Worm (Caenorhabditis elegans) whole organism, L4 larva: Measurements from ENCODE around the gene C10G8.2.
A peak's percentile ranks its signal among the peaks of the same experiment; 100 is the strongest.

Experiments
- F37D6.2 ChIP-seq: sonication (generic microtip); optimal IDR thresholded peaks from 2 replicates; lab custom pipeline; 2016; ENCODE audit warnings: mild to moderate bottlenecking, missing genetic modification characterization, missing compliant biosample characterization
- F49E8.2 ChIP-seq: sonication (generic microtip); optimal IDR thresholded peaks from 2 replicates; lab custom pipeline; 2016; ENCODE audit warnings: missing compliant biosample characterization, mild to moderate bottlenecking, missing genetic modification characterization, borderline replicate concordance
- T26A8.4 ChIP-seq: fragments of 200-800 bp; sonication (Bioruptor generic); IDR thresholded peaks from 2 replicates; pipeline ENCODE4 v1.3.6; 2022; ENCODE audit warnings: missing genetic modification characterization, missing compliant biosample characterization
- Y48G9A.11 ChIP-seq: fragments of 200-800 bp; sonication (Bioruptor generic); IDR thresholded peaks from 2 replicates; pipeline ENCODE4 v1.3.6; 2022; ENCODE audit warnings: missing genetic modification reagents, missing genetic modification characterization, missing compliant biosample characterization
- cey-2 ChIP-seq: sonication (generic microtip); optimal IDR thresholded peaks from 3 replicates; lab custom pipeline; 2017; ENCODE audit warnings: missing genetic modification characterization, mild to moderate bottlenecking, missing compliant biosample characterization, antibody characterized with exemption, borderline replicate concordance; ENCODE audit not compliant: insufficient read depth
- dmd-6 ChIP-seq: fragments of 200-800 bp; sonication (Bioruptor generic); IDR thresholded peaks from 2 replicates; pipeline ENCODE4 v1.3.6; 2022; ENCODE audit warnings: missing genetic modification reagents, missing genetic modification characterization, missing compliant biosample characterization
- dpl-1 ChIP-seq: fragments of 150-350 bp; optimal IDR thresholded peaks from 2 replicates; lab custom pipeline; 2014; ENCODE audit warnings: missing biosample characterization, missing genetic modification reagents, missing genetic modification characterization
- duxl-1 ChIP-seq: sonication (generic microtip); optimal IDR thresholded peaks from 2 replicates; lab custom pipeline; 2016; ENCODE audit warnings: mild to moderate bottlenecking, missing genetic modification characterization, moderate library complexity, missing compliant biosample characterization; ENCODE audit not compliant: poor library complexity
- dve-1 ChIP-seq: sonication (generic microtip); optimal IDR thresholded peaks from 2 replicates; lab custom pipeline; 2017; ENCODE audit warnings: antibody characterized with exemption, mild to moderate bottlenecking, missing genetic modification characterization, missing compliant biosample characterization; ENCODE audit not compliant: insufficient read depth
- egl-43 ChIP-seq: fragments of 200-800 bp; sonication (Bioruptor generic); IDR thresholded peaks from 2 replicates; pipeline ENCODE4 v1.3.6; 2022; ENCODE audit warnings: missing genetic modification reagents, missing genetic modification characterization, missing compliant biosample characterization
- hlh-11 ChIP-seq: fragments of 200-800 bp; sonication (Bioruptor generic); optimal IDR thresholded peaks from 2 replicates; lab custom pipeline; 2018; ENCODE audit warnings: mild to moderate bottlenecking, missing genetic modification characterization, missing compliant biosample characterization
- hlh-30 ChIP-seq: sonication (generic microtip); optimal IDR thresholded peaks from 2 replicates; lab custom pipeline; 2017; ENCODE audit warnings: antibody characterized with exemption, mild to moderate bottlenecking, missing genetic modification characterization, missing compliant biosample characterization; ENCODE audit not compliant: insufficient read depth
- hmg-1.1 ChIP-seq: fragments of 200-800 bp; sonication (Bioruptor generic); IDR thresholded peaks from 2 replicates; pipeline ENCODE4 v1.3.6; 2022; ENCODE audit warnings: missing genetic modification reagents, missing genetic modification characterization, missing compliant biosample characterization
- lim-7 ChIP-seq: fragments of 200-800 bp; sonication (Bioruptor generic); IDR thresholded peaks from 2 replicates; pipeline ENCODE4 v1.3.6; 2022; ENCODE audit warnings: missing genetic modification characterization, missing compliant biosample characterization
- lin-38 ChIP-seq: fragments of 200-800 bp; sonication (Bioruptor generic); IDR thresholded peaks from 2 replicates; pipeline ENCODE4 v1.3.6; 2022; ENCODE audit warnings: missing genetic modification reagents, missing genetic modification characterization, missing compliant biosample characterization
- lsy-2 ChIP-seq, 2 experiments: fragments of 150-350 bp in 1 of 2; sonication (generic microtip) in 1 of 2; optimal IDR thresholded peaks; 2 replicates each; lab custom pipeline; 2014 to 2017; ENCODE audit warnings: missing biosample characterization in 2 of 2, missing genetic modification characterization in 2 of 2
- mdl-1 ChIP-seq, 2 experiments: fragments of 150-350 bp in 1 of 2; sonication (generic microtip) in 1 of 2; optimal IDR thresholded peaks; 2 replicates each; lab custom pipeline; 2014 to 2017; ENCODE audit warnings: missing biosample characterization in 2 of 2, missing genetic modification characterization in 2 of 2
- mep-1 ChIP-seq: fragments of 150-350 bp; sonication (generic microtip); optimal IDR thresholded peaks from 3 replicates; lab custom pipeline; 2014; ENCODE audit warnings: missing biosample characterization, missing genetic modification characterization
- mes-2 ChIP-seq: sonication (generic microtip); optimal IDR thresholded peaks from 2 replicates; lab custom pipeline; 2016; ENCODE audit warnings: missing genotype, mild to moderate bottlenecking, missing genetic modification characterization, missing compliant biosample characterization; ENCODE audit not compliant: poor library complexity, severe bottlenecking
- mxl-2 ChIP-seq: fragments of 200-800 bp; sonication (Bioruptor generic); conservative IDR thresholded peaks from 2 replicates; pipeline ENCODE4 v1.3.6; 2022; ENCODE audit warnings: missing genetic modification reagents, missing genetic modification characterization, missing compliant biosample characterization
- mxl-3 ChIP-seq: fragments of 200-800 bp; sonication (Bioruptor generic); optimal IDR thresholded peaks from 2 replicates; lab custom pipeline; 2018; ENCODE audit warnings: mild to moderate bottlenecking, missing genetic modification characterization, missing compliant biosample characterization
- nhr-10 ChIP-seq: fragments of 150-350 bp; optimal IDR thresholded peaks from 2 replicates; lab custom pipeline; 2014; ENCODE audit warnings: missing biosample characterization, missing genetic modification characterization
- nhr-102 ChIP-seq: sonication (generic microtip); optimal IDR thresholded peaks from 2 replicates; lab custom pipeline; 2016; ENCODE audit warnings: mild to moderate bottlenecking, missing genetic modification characterization, moderate library complexity, missing compliant biosample characterization
- nhr-11 ChIP-seq: fragments of 150-350 bp; optimal IDR thresholded peaks from 2 replicates; lab custom pipeline; 2014; ENCODE audit warnings: missing biosample characterization, missing genetic modification characterization
- nhr-41 ChIP-seq: fragments of 200-800 bp; sonication (Bioruptor generic); IDR thresholded peaks from 2 replicates; pipeline ENCODE4 v1.3.6; 2022; ENCODE audit warnings: missing genetic modification reagents, missing genetic modification characterization, missing compliant biosample characterization
- nhr-48 ChIP-seq: sonication (generic microtip); optimal IDR thresholded peaks from 2 replicates; lab custom pipeline; 2016; ENCODE audit warnings: mild to moderate bottlenecking, missing genetic modification characterization, missing compliant biosample characterization
- nhr-6 ChIP-seq: fragments of 150-350 bp; optimal IDR thresholded peaks from 2 replicates; lab custom pipeline; 2014; ENCODE audit warnings: missing biosample characterization, missing genetic modification characterization
- nhr-76 ChIP-seq: fragments of 150-350 bp; optimal IDR thresholded peaks from 2 replicates; lab custom pipeline; 2014; ENCODE audit warnings: missing biosample characterization, missing genetic modification characterization
- php-3 ChIP-seq: fragments of 200-800 bp; sonication (Bioruptor generic); IDR thresholded peaks from 2 replicates; pipeline ENCODE4 v1.3.6; 2022; ENCODE audit warnings: missing genetic modification reagents, missing genetic modification characterization, missing compliant biosample characterization
- pqm-1 ChIP-seq: sonication (generic microtip); optimal IDR thresholded peaks from 2 replicates; lab custom pipeline; 2017; ENCODE audit warnings: missing biosample characterization, missing genetic modification characterization
- rbr-2 ChIP-seq: sonication (generic microtip); optimal IDR thresholded peaks from 2 replicates; lab custom pipeline; 2016; ENCODE audit warnings: missing genotype, missing genetic modification characterization, missing compliant biosample characterization
- snpc-1.2 ChIP-seq: fragments of 200-800 bp; sonication (Bioruptor generic); IDR thresholded peaks from 2 replicates; pipeline ENCODE4 v1.3.6; 2022; ENCODE audit warnings: missing genetic modification reagents, missing genetic modification characterization, missing compliant biosample characterization
- snpc-4 ChIP-seq: fragments of 150-350 bp; optimal IDR thresholded peaks from 2 replicates; lab custom pipeline; 2014; ENCODE audit warnings: missing biosample characterization, missing genetic modification characterization
- spr-3 ChIP-seq: fragments of 200-800 bp; sonication (Bioruptor generic); optimal IDR thresholded peaks from 2 replicates; lab custom pipeline; 2018; ENCODE audit warnings: mild to moderate bottlenecking, missing genetic modification characterization, missing compliant biosample characterization
- unc-62 ChIP-seq, 3 experiments: fragments of 150-350 bp in 1 of 3; sonication (generic microtip); optimal IDR thresholded peaks in 2 of 3; peaks in 1 of 3; 1 replicate in 1 of 3; 2 replicates in 2 of 3; lab custom pipeline; 2014 to 2017; ENCODE audit warnings: missing biosample characterization in 3 of 3, missing genetic modification characterization in 3 of 3, missing genetic modification reagents in 3 of 3, missing genotype in 1 of 3
- vab-7 ChIP-seq: fragments of 200-800 bp; sonication (Bioruptor generic); IDR thresholded peaks from 2 replicates; pipeline ENCODE4 v1.3.6; 2022; ENCODE audit warnings: missing genetic modification reagents, missing genetic modification characterization, missing compliant biosample characterization
- zag-1 ChIP-seq: fragments of 150-350 bp; optimal IDR thresholded peaks from 2 replicates; lab custom pipeline; 2014; ENCODE audit warnings: missing biosample characterization, missing genetic modification characterization
- zip-11 ChIP-seq: fragments of 200-800 bp; sonication (Bioruptor generic); IDR thresholded peaks from 2 replicates; pipeline ENCODE4 v1.3.6; 2022; ENCODE audit warnings: missing genetic modification characterization, missing compliant biosample characterization
- zip-2 ChIP-seq: fragments of 150-350 bp; optimal IDR thresholded peaks from 2 replicates; lab custom pipeline; 2014; ENCODE audit warnings: missing biosample characterization, missing genetic modification characterization

The C10G8.2 gene

DNA sequence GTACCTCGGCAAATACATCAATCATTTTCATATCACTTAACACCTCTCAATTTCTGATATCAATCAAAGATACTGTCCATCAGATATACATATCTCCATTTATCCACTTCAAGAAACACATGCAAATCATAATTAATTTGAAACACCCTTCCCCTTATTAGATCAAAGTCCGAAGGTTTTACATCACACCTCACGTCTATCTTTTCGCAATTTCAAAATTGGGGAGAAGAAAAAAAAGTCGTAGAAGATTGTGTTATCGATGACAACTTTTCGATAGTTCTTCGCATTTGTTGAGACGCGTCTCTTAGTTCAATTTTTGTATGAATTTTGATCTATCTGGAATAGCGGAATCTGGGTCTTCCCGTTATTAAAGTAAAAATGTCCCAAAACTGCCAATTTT is 41.0 kb upstream of the C10G8.2 start:
- TF ChIP-seq unc-62 (GFP tag; optimal IDR thresholded peaks at IDR 0.05 in 1 of 2; lab: Kevin White, UChicago): peak in 1 of 2 experiments; percentile 44
- no peak for TF ChIP-seq unc-62 (tag; optimal IDR thresholded peaks at IDR 0.05; lab: Kevin White, UChicago)
- peak; percentile 31 for TF ChIP-seq dve-1 (tag; lab: Kevin White, UChicago)
- no peak for TF ChIP-seq zag-1 (tag; lab: Kevin White, UChicago)
- no peak for TF ChIP-seq pqm-1 (tag; lab: Kevin White, UChicago)

DNA sequence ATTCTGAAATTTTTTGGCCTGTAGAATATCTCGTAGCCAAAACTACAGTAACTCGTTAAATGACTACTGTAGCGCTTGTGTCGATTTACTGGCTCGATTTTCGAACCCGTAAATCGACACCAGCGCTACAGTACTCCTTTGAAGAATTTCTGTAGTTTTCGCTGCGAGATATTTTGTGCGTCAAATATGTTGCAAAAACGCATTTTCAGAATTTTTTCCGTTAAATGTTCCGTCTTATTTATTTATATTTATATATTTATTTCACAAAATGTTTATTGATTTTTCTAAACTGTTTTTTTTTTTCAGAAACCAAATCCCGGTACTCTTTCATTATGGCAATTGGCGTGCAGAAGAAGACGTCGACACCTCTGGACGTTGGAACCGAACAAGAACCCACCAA is 40.4 kb upstream of the C10G8.2 start, which contains the start of gene natc-2:
natc-2 (plus strand) TSS at position 301 of the 400 bp plus-strand sequence.
- TF ChIP-seq nhr-76 (no peak), nhr-10 (tag; lab: Kevin White, UChicago) (no peak), zip-2 (tag; lab: Kevin White, UChicago) (no peak), vab-7 (GFP tag; lab: Robert Waterston, UW) (no peak)

DNA sequence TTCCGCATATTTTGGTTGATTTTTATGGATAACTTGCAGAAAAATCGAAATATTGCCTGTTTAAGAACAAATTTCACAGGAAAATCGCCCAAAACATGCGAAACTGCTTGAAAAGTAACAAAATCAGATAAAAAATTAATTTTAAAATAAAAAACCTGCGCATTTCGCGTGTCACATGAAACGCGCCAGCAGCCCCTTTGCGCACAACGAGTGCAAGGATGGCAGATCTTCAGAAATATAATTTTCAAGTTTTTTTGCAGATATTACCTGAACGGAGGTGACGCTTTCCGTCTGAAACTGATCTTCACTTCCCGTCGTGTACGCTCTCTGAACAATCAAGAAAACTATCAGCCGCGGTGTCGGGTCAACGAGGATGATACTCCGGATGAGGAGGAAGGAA is 39.2 kb upstream of the C10G8.2 start:
- TF ChIP-seq lsy-2 (tag; optimal IDR thresholded peaks at IDR 0.05; lab: Kevin White, UChicago) (peak in 1 of 2 experiments; percentile 72), nhr-11 (tag; lab: Kevin White, UChicago) (no peak), spr-3 (peak; percentile 33), dpl-1 (peak; percentile 66), Y48G9A.11 (GFP tag; lab: Robert Waterston, UW) (no peak), snpc-1.2 (GFP tag; lab: Robert Waterston, UW) (no peak), zip-11 (GFP tag; lab: Robert Waterston, UW) (no peak), snpc-4 (tag; lab: Kevin White, UChicago) (no peak), mxl-3 (GFP tag; lab: Kevin White, UChicago) (no peak), lin-38 (GFP tag; lab: Robert Waterston, UW) (peak; percentile 77), egl-43 (GFP tag; lab: Robert Waterston, UW) (peak; percentile 62; the same call in 1 of the 2 replicates), F37D6.2 (peak; percentile 25), mxl-2 (GFP tag; lab: Robert Waterston, UW) (no peak), nhr-102 (tag; lab: Kevin White, UChicago) (no peak), nhr-41 (GFP tag; lab: Robert Waterston, UW) (no peak), rbr-2 (peak; percentile 46), mdl-1 (tag; optimal IDR thresholded peaks at IDR 0.05; lab: Kevin White, UChicago) (peak in 1 of 2 experiments; percentile 34), F49E8.2 (tag; lab: Kevin White, UChicago) (no peak), mes-2 (tag; lab: Kevin White, UChicago) (peak; percentile 70), T26A8.4 (GFP tag; lab: Robert Waterston, UW) (peak; percentile 13; the same call in 1 of the 2 replicates), hmg-1.1 (GFP tag; lab: Robert Waterston, UW) (peak; percentile 35), mep-1 (tag; lab: Kevin White, UChicago) (peak; percentile 34), unc-62 (GFP tag; optimal IDR thresholded peaks at IDR 0.05 in 1 of 2; lab: Kevin White, UChicago) (no peak), unc-62 (tag; optimal IDR thresholded peaks at IDR 0.05; lab: Kevin White, UChicago) (no peak), lim-7 (GFP tag; lab: Robert Waterston, UW) (no peak), nhr-10 (tag; lab: Kevin White, UChicago) (no peak), nhr-76 (no peak), dmd-6 (GFP tag; lab: Robert Waterston, UW) (0 out of 2 replicates have a peak, but pooled peaks have one; percentile 37), duxl-1 (peak; percentile 30), hlh-11 (tag; lab: Kevin White, UChicago) (peak; percentile 36), cey-2 (tag; lab: Kevin White, UChicago) (no peak), php-3 (no peak), nhr-48 (tag; lab: Kevin White, UChicago) (no peak), nhr-6 (no peak), hlh-30 (tag; lab: Kevin White, UChicago) (peak; percentile 61)
